Fruit fly (Drosophila melanogaster) whole organism, pupa: ENCODE measurements around the gene obst-H.

Experiments
- CG10348 ChIP-seq: fragments of 200-800 bp; sonication (Bioruptor generic); IDR thresholded peaks from 2 replicates; pipeline ENCODE4 v1.3.6; 2022; ENCODE audit warnings: missing biosample characterization, missing genetic modification characterization
- CG12605 ChIP-seq: fragments of 200-800 bp; sonication (Bioruptor generic); IDR thresholded peaks from 2 replicates; pipeline ENCODE4 v1.3.6; 2022; ENCODE audit warnings: missing biosample characterization, missing genetic modification characterization
- CG13204 ChIP-seq: fragments of 200-800 bp; sonication (Bioruptor generic); optimal IDR thresholded peaks from 2 replicates; lab custom pipeline; 2018; ENCODE audit warnings: missing biosample characterization, mild to moderate bottlenecking, missing genetic modification characterization, moderate library complexity
- CG14655 ChIP-seq: fragments of 200-800 bp; sonication (Bioruptor generic); optimal IDR thresholded peaks from 3 replicates; lab custom pipeline; 2017; ENCODE audit warnings: mild to moderate bottlenecking, missing biosample characterization, missing genetic modification reagents, missing genetic modification characterization
- CG15710 ChIP-seq: fragments of 200-800 bp; sonication (Bioruptor generic); optimal IDR thresholded peaks from 2 replicates; lab custom pipeline; 2018; ENCODE audit warnings: missing biosample characterization, mild to moderate bottlenecking, missing genetic modification characterization, moderate library complexity
- CG17806 ChIP-seq: fragments of 200-800 bp; sonication (Bioruptor generic); optimal IDR thresholded peaks from 2 replicates; lab custom pipeline; 2018; ENCODE audit warnings: missing biosample characterization, mild to moderate bottlenecking, missing genetic modification characterization, moderate library complexity
- CG32121 ChIP-seq: fragments of 200-800 bp; sonication (Bioruptor generic); IDR thresholded peaks from 2 replicates; pipeline ENCODE4 v1.3.6; 2022; ENCODE audit warnings: missing biosample characterization, missing genetic modification characterization
- CG34367 ChIP-seq: fragments of 200-800 bp; sonication (Bioruptor generic); optimal IDR thresholded peaks from 2 replicates; lab custom pipeline; 2018; ENCODE audit warnings: missing biosample characterization, mild to moderate bottlenecking, missing genetic modification characterization
- CG4496 ChIP-seq: fragments of 200-800 bp; sonication (Bioruptor generic); IDR thresholded peaks from 3 replicates; pipeline ENCODE4 v1.3.6; 2022; ENCODE audit warnings: missing biosample characterization, missing genetic modification characterization
- CG8159 ChIP-seq: fragments of 200-800 bp; sonication (Bioruptor generic); optimal IDR thresholded peaks from 3 replicates; lab custom pipeline; 2018; ENCODE audit warnings: missing biosample characterization, mild to moderate bottlenecking, missing genetic modification characterization, moderate library complexity
- CG8301 ChIP-seq: fragments of 200-800 bp; sonication (Bioruptor generic); optimal IDR thresholded peaks from 2 replicates; lab custom pipeline; 2018; ENCODE audit warnings: missing biosample characterization, mild to moderate bottlenecking, missing genetic modification characterization
- CG9948 ChIP-seq: fragments of 200-800 bp; sonication (Bioruptor generic); optimal IDR thresholded peaks from 2 replicates; lab custom pipeline; 2018; ENCODE audit warnings: missing biosample characterization, mild to moderate bottlenecking, missing genetic modification characterization, moderate library complexity
- D1 ChIP-seq: fragments of 200-800 bp; sonication (Bioruptor generic); optimal IDR thresholded peaks from 2 replicates; lab custom pipeline; 2018; ENCODE audit warnings: missing biosample characterization, mild to moderate bottlenecking, missing genetic modification characterization, moderate library complexity
- EcR ChIP-seq: fragments of 200-800 bp; sonication (Bioruptor generic); optimal IDR thresholded peaks from 3 replicates; lab custom pipeline; 2019; ENCODE audit warnings: missing biosample characterization, missing genetic modification characterization, mild to moderate bottlenecking, moderate library complexity, missing genetic modification reagents
- Ets98B ChIP-seq: fragments of 200-800 bp; sonication (Bioruptor generic); IDR thresholded peaks from 2 replicates; pipeline ENCODE4 v1.3.6; 2022; ENCODE audit warnings: missing biosample characterization, missing genetic modification characterization
- Pif1A ChIP-seq: fragments of 200-800 bp; sonication (Bioruptor generic); optimal IDR thresholded peaks from 3 replicates; lab custom pipeline; 2016; ENCODE audit warnings: missing biosample characterization, missing genetic modification characterization
- Pif1B ChIP-seq: fragments of 200-800 bp; sonication (Bioruptor generic); optimal IDR thresholded peaks from 3 replicates; lab custom pipeline; 2016; ENCODE audit warnings: missing biosample characterization, missing genetic modification characterization
- Snoo ChIP-seq: fragments of 200-800 bp; sonication (Bioruptor generic); optimal IDR thresholded peaks from 3 replicates; lab custom pipeline; 2017; ENCODE audit warnings: missing biosample characterization, mild to moderate bottlenecking, missing genetic modification characterization, inconsistent platforms
- fd96Ca ChIP-seq: fragments of 200-800 bp; sonication (Bioruptor generic); IDR thresholded peaks from 3 replicates; pipeline ENCODE4 v1.3.6; 2022; ENCODE audit warnings: missing biosample characterization, missing genetic modification characterization
- gl ChIP-seq: fragments of 200-800 bp; sonication (Bioruptor generic); optimal IDR thresholded peaks from 2 replicates; lab custom pipeline; 2018; ENCODE audit warnings: missing biosample characterization, mild to moderate bottlenecking, missing genetic modification characterization
- rn ChIP-seq: fragments of 200-800 bp; sonication (Bioruptor generic); IDR thresholded peaks from 2 replicates; pipeline ENCODE4 v1.3.6; 2022; ENCODE audit warnings: missing biosample characterization, missing genetic modification characterization

obst-H gene

dm6 chr3L:15534274-15535227, 5.5 kb upstream of the obst-H start:
- TF ChIP-seq CG10348 (GFP tag; lab: Robert Waterston, UW), result no peak
- TF ChIP-seq CG32121 (GFP tag; lab: Robert Waterston, UW), result 0 out of 2 replicates have a peak, but pooled peaks have one; percentile 10
- TF ChIP-seq EcR, result no peak
- peak; percentile 81 for TF ChIP-seq Snoo (tag; lab: Kevin White, UChicago)
- TF ChIP-seq CG12605 (GFP tag; lab: Robert Waterston, UW), result 0 out of 2 replicates have a peak, but pooled peaks have one; percentile 9
- TF ChIP-seq CG4496 (GFP tag; lab: Robert Waterston, UW), result peak; percentile 48; the same call in 2 of the 3 replicates
- peak; percentile 72 for TF ChIP-seq CG8301 (tag; lab: Kevin White, UChicago)
- TF ChIP-seq CG8159 (tag; lab: Kevin White, UChicago), result peak; percentile 69
- TF ChIP-seq D1, result no peak
- TF ChIP-seq Pif1B (GFP tag; lab: Kevin White, UChicago), result peak; percentile 42
- TF ChIP-seq Ets98B, result no peak
- TF ChIP-seq rn, result no peak
- peak; percentile 72 for TF ChIP-seq CG9948 (tag; lab: Kevin White, UChicago)
- TF ChIP-seq Pif1A (GFP tag; lab: Kevin White, UChicago), result peak; percentile 69
- TF ChIP-seq CG14655 (GFP tag; lab: Kevin White, UChicago), result peak; percentile 83
- peak; percentile 59 for TF ChIP-seq CG17806 (tag; lab: Kevin White, UChicago)
- no peak for TF ChIP-seq CG13204 (GFP tag; lab: Kevin White, UChicago)
- TF ChIP-seq CG34367 (tag; lab: Kevin White, UChicago), result peak; percentile 50
- TF ChIP-seq gl (tag; lab: Kevin White, UChicago), result no peak
- TF ChIP-seq CG15710, result peak; percentile 73
- peak; percentile 18; the same call in 2 of the 3 replicates for TF ChIP-seq fd96Ca

dm6 chr3L:15533402-15534129, 4.5 kb upstream of the obst-H start:
- TF ChIP-seq CG17806 (tag; lab: Kevin White, UChicago) (peak; percentile 68), EcR (peak; percentile 52), gl (tag; lab: Kevin White, UChicago) (peak; percentile 56), fd96Ca (peak; percentile 79; the same call in 2 of the 3 replicates), CG9948 (tag; lab: Kevin White, UChicago) (peak; percentile 79), CG8301 (tag; lab: Kevin White, UChicago) (peak; percentile 70), Ets98B (peak; percentile 41), CG34367 (tag; lab: Kevin White, UChicago) (peak; percentile 61), CG8159 (tag; lab: Kevin White, UChicago) (peak; percentile 69), CG14655 (GFP tag; lab: Kevin White, UChicago) (peak; percentile 82), CG4496 (GFP tag; lab: Robert Waterston, UW) (peak; percentile 60; the same call in 1 of the 3 replicates), D1 (peak; percentile 48), CG10348 (GFP tag; lab: Robert Waterston, UW) (no peak), Snoo (tag; lab: Kevin White, UChicago) (peak; percentile 62), CG13204 (GFP tag; lab: Kevin White, UChicago) (peak; percentile 33), CG15710 (peak; percentile 67), rn (no peak), Pif1B (GFP tag; lab: Kevin White, UChicago) (peak; percentile 83), Pif1A (GFP tag; lab: Kevin White, UChicago) (peak; percentile 73), CG12605 (GFP tag; lab: Robert Waterston, UW) (peak; percentile 15; the same call in 1 of the 2 replicates), CG32121 (GFP tag; lab: Robert Waterston, UW) (peak; percentile 23; the same call in 1 of the 2 replicates)

- TF ChIP-seq CG32121 (GFP tag; lab: Robert Waterston, UW) (peak; percentile 50; the same call in 1 of the 2 replicates), D1 (no peak), CG8159 (tag; lab: Kevin White, UChicago) (peak; percentile 63), gl (tag; lab: Kevin White, UChicago) (no peak), CG10348 (GFP tag; lab: Robert Waterston, UW) (0 out of 2 replicates have a peak, but pooled peaks have one; percentile 6), fd96Ca (peak; percentile 51; the same call in 2 of the 3 replicates), CG12605 (GFP tag; lab: Robert Waterston, UW) (peak; percentile 40), Pif1B (GFP tag; lab: Kevin White, UChicago) (no peak), CG8301 (tag; lab: Kevin White, UChicago) (peak; percentile 60), CG17806 (tag; lab: Kevin White, UChicago) (peak; percentile 4), EcR (peak; percentile 73), CG34367 (tag; lab: Kevin White, UChicago) (no peak), CG4496 (GFP tag; lab: Robert Waterston, UW) (peak; percentile 90), CG13204 (GFP tag; lab: Kevin White, UChicago) (no peak), Ets98B (peak; percentile 64; the same call in 1 of the 2 replicates), rn (0 out of 2 replicates have a peak, but pooled peaks have one; percentile 31), CG14655 (GFP tag; lab: Kevin White, UChicago) (peak; percentile 79), CG9948 (tag; lab: Kevin White, UChicago) (peak; percentile 45), CG15710 (peak; percentile 9), Pif1A (GFP tag; lab: Kevin White, UChicago) (no peak), Snoo (tag; lab: Kevin White, UChicago) (peak; percentile 3)
Measured at dm6 chr3L:15532368-15533030, 3.5 kb upstream of the obst-H start.
